In the genomic region with DNA sequence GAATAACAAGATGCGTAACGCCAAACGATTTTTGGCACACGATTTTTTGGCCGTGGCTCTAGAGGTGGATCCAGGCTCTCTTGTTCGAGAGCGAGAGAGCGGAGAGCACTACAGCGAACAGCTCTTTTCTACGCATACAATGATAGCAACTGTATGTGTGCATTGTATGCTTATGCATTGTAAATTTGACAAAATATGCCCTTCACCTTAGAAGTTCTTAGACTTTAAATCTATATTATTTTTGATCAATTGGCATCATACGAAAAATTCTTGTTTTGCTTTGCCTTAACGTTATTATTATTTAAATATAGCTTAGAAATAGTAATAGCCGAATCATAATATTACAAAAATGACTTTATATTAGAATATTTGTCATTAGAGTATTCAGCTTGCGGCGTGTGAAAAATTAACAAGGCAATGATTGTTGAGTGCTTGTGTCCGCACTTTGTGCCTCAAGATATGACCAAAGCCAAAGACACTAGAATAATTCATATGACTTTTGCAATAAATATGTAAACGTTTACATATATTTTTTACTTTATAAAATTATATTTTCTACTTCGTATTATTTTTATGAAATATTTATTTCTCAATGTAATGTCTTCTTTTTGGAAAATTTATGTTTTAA, we compare ENCODE assay signal across 3 fruit fly cellular contexts.
TF ChIP-seq lines count a peak whose summit lies in the region.
"Not testable (repeated sequence)": the region's sequence is repeated elsewhere in the genome, so short reads cannot be mapped to it uniquely, and the experiment has no call there.

No protein-coding gene starts in this region.

- not testable (repeated sequence) for TF ChIP-seq CTCF in whole organism, embryonic (GFP tag; optimal IDR thresholded peaks at IDR 0.05; lab: Kevin White, UChicago)

TF ChIP-seq in whole organism, adult, 20 proteins besides CTCF, POLR2A, EP300 and RAD21:
- TF ChIP-seq tj (GFP tag; optimal IDR thresholded peaks at IDR 0.05; lab: Kevin White, UChicago), result peak; percentile 9

TF ChIP-seq in whole organism, embryonic, 481 proteins besides CTCF, POLR2A, EP300 and RAD21:
- peak in 1 of 2 experiments; percentile 31 for TF ChIP-seq Trl (optimal IDR thresholded peaks at IDR 0.05; lab: Kevin White, UChicago)
- not testable (repeated sequence) for TF ChIP-seq Trl (GFP tag; optimal IDR thresholded peaks at IDR 0.05; lab: Kevin White, UChicago)
- peak; percentile 75 for TF ChIP-seq D19A (tag; optimal IDR thresholded peaks at IDR 0.05; lab: Kevin White, UChicago)
TF ChIP-seq in whole organism, embryonic: peak in this region for 2; not testable (repeated sequence) for 479.

TF ChIP-seq in whole organism, wandering third instar larva, 38 proteins besides CTCF, POLR2A, EP300 and RAD21:
- TF ChIP-seq Dfd (GFP tag; optimal IDR thresholded peaks at IDR 0.05; lab: Kevin White, UChicago), result peak; percentile 55
